Worm (Caenorhabditis elegans) whole organism, young adult: ENCODE results near the gene Y41C4A.7.

ENCODE experiments used
- B0336.3 ChIP-seq: fragments of 200-800 bp; sonication (Bioruptor generic); IDR thresholded peaks from 2 replicates; pipeline ENCODE4 v1.3.6; 2022; ENCODE audit warnings: missing genetic modification characterization, missing compliant biosample characterization
- F22D6.2 ChIP-seq: sonication (generic microtip); optimal IDR thresholded peaks from 2 replicates; lab custom pipeline; 2016; ENCODE audit warnings: mild to moderate bottlenecking, missing genetic modification characterization, missing compliant biosample characterization
- F39B2.1 ChIP-seq: fragments of 200-800 bp; sonication (Bioruptor generic); IDR thresholded peaks from 2 replicates; pipeline ENCODE4 v1.3.6; 2022; ENCODE audit warnings: missing genetic modification reagents, missing genetic modification characterization, missing compliant biosample characterization
- K12H6.12 ChIP-seq: fragments of 200-800 bp; sonication (Bioruptor generic); optimal IDR thresholded peaks from 2 replicates; lab custom pipeline; 2018; ENCODE audit warnings: mild to moderate bottlenecking, missing genetic modification characterization, missing compliant biosample characterization
- Y53F4B.3 ChIP-seq: fragments of 200-800 bp; sonication (Bioruptor generic); IDR thresholded peaks from 2 replicates; pipeline ENCODE4 v1.3.6; 2022; ENCODE audit warnings: missing genetic modification reagents, missing genetic modification characterization, missing compliant biosample characterization
- Y53G8AR.9 ChIP-seq: fragments of 200-800 bp; sonication (Bioruptor generic); conservative IDR thresholded peaks from 2 replicates; pipeline ENCODE4 v1.3.6; 2022; ENCODE audit warnings: missing genetic modification reagents, missing genetic modification characterization, missing compliant biosample characterization
- Y79H2A.3 ChIP-seq: fragments of 200-800 bp; sonication (Bioruptor generic); conservative IDR thresholded peaks from 2 replicates; pipeline ENCODE4 v1.3.6; 2022; ENCODE audit warnings: missing genetic modification reagents, missing genetic modification characterization, missing compliant biosample characterization
- aptf-2 ChIP-seq: fragments of 200-800 bp; sonication (Bioruptor generic); conservative IDR thresholded peaks from 2 replicates; pipeline ENCODE4 v1.3.6; 2022; ENCODE audit warnings: missing genetic modification reagents, missing genetic modification characterization, missing compliant biosample characterization
- athp-1 ChIP-seq: sonication (generic microtip); optimal IDR thresholded peaks from 2 replicates; lab custom pipeline; 2017; ENCODE audit warnings: mild to moderate bottlenecking, missing genetic modification characterization, missing compliant biosample characterization
- attf-3 ChIP-seq: fragments of 200-800 bp; sonication (Bioruptor generic); conservative IDR thresholded peaks from 2 replicates; pipeline ENCODE4 v1.3.6; 2022; ENCODE audit warnings: missing genetic modification reagents, missing genetic modification characterization, missing compliant biosample characterization
- attf-5 ChIP-seq: fragments of 200-800 bp; sonication (Bioruptor generic); optimal IDR thresholded peaks from 2 replicates; lab custom pipeline; 2018; ENCODE audit warnings: mild to moderate bottlenecking, missing genetic modification characterization, missing compliant biosample characterization
- bed-1 ChIP-seq: fragments of 200-800 bp; sonication (Bioruptor generic); IDR thresholded peaks from 2 replicates; pipeline ENCODE4 v1.3.6; 2022; ENCODE audit warnings: missing genetic modification reagents, missing genetic modification characterization, missing compliant biosample characterization
- cebp-1 ChIP-seq, 2 experiments: fragments of 200-800 bp in 1 of 2; sonication (Bioruptor generic) in 1 of 2; sonication (generic microtip) in 1 of 2; IDR thresholded peaks in 1 of 2; optimal IDR thresholded peaks in 1 of 2; 2 replicates each; pipeline versions ENCODE4 v1.3.6 to Lab custom; 2017 to 2022; ENCODE audit warnings: missing compliant biosample characterization in 2 of 2, missing genetic modification characterization in 2 of 2, mild to moderate bottlenecking in 1 of 2, missing genetic modification reagents in 1 of 2, moderate library complexity in 1 of 2
- dox-1 ChIP-seq: fragments of 200-800 bp; sonication (Bioruptor generic); IDR thresholded peaks from 2 replicates; pipeline ENCODE4 v1.3.6; 2022; ENCODE audit warnings: missing genetic modification reagents, missing genetic modification characterization, missing compliant biosample characterization
- egl-18 ChIP-seq: fragments of 200-800 bp; sonication (Bioruptor generic); IDR thresholded peaks from 2 replicates; pipeline ENCODE4 v1.3.6; 2022; ENCODE audit warnings: missing genetic modification reagents, missing genetic modification characterization, missing compliant biosample characterization
- egrh-3 ChIP-seq: fragments of 200-800 bp; sonication (Bioruptor generic); IDR thresholded peaks from 2 replicates; pipeline ENCODE4 v1.3.6; 2022; ENCODE audit warnings: missing genetic modification reagents, missing genetic modification characterization, missing compliant biosample characterization
- ekl-4 ChIP-seq: fragments of 200-800 bp; sonication (Bioruptor generic); IDR thresholded peaks from 2 replicates; pipeline ENCODE4 v1.3.6; 2022; ENCODE audit warnings: missing genetic modification reagents, missing genetic modification characterization, missing compliant biosample characterization
- fkh-3 ChIP-seq: sonication (generic microtip); optimal IDR thresholded peaks from 2 replicates; lab custom pipeline; 2016; ENCODE audit warnings: mild to moderate bottlenecking, missing genetic modification characterization, missing compliant biosample characterization
- him-1 ChIP-seq: sonication (generic microtip); optimal IDR thresholded peaks from 2 replicates; lab custom pipeline; 2016; ENCODE audit warnings: missing genotype, missing genetic modification reagents, missing genetic modification characterization, missing compliant biosample characterization
- hlh-26 ChIP-seq: fragments of 200-800 bp; sonication (Bioruptor generic); conservative IDR thresholded peaks from 2 replicates; pipeline ENCODE4 v1.3.6; 2022; ENCODE audit warnings: missing genetic modification reagents, missing genetic modification characterization, missing compliant biosample characterization
- hmg-1.2 ChIP-seq: fragments of 200-800 bp; sonication (Bioruptor generic); IDR thresholded peaks from 2 replicates; pipeline ENCODE4 v1.3.6; 2022; ENCODE audit warnings: missing genetic modification reagents, missing genetic modification characterization, missing compliant biosample characterization
- hrde-1 ChIP-seq: sonication (generic microtip); optimal IDR thresholded peaks from 2 replicates; lab custom pipeline; 2016; ENCODE audit warnings: missing genetic modification characterization, mild to moderate bottlenecking, missing compliant biosample characterization, moderate library complexity, missing genotype, missing genetic modification reagents, borderline replicate concordance
- lsl-1 ChIP-seq: fragments of 200-800 bp; sonication (Bioruptor generic); optimal IDR thresholded peaks from 2 replicates; lab custom pipeline; 2018; ENCODE audit warnings: mild to moderate bottlenecking, missing genetic modification characterization, moderate library complexity, missing compliant biosample characterization
- lsy-27 ChIP-seq: sonication (generic microtip); optimal IDR thresholded peaks from 2 replicates; lab custom pipeline; 2017; ENCODE audit warnings: missing genetic modification characterization, mild to moderate bottlenecking, missing compliant biosample characterization, antibody characterized with exemption, missing genotype, borderline replicate concordance; ENCODE audit not compliant: insufficient read depth
- madf-3 ChIP-seq: fragments of 200-800 bp; sonication (Bioruptor generic); IDR thresholded peaks from 2 replicates; pipeline ENCODE4 v1.3.6; 2022; ENCODE audit warnings: missing genetic modification reagents, missing genetic modification characterization, missing compliant biosample characterization
- mcd-1 ChIP-seq: fragments of 200-800 bp; sonication (Bioruptor generic); IDR thresholded peaks from 2 replicates; pipeline ENCODE4 v1.3.6; 2022; ENCODE audit warnings: missing genetic modification reagents, missing genetic modification characterization, missing compliant biosample characterization
- mes-4 ChIP-seq: sonication (generic microtip); optimal IDR thresholded peaks from 2 replicates; lab custom pipeline; 2016; ENCODE audit warnings: missing genotype, missing genetic modification characterization, missing compliant biosample characterization
- mxl-1 ChIP-seq: sonication (generic microtip); optimal IDR thresholded peaks from 2 replicates; lab custom pipeline; 2016; ENCODE audit warnings: missing genetic modification characterization, missing compliant biosample characterization
- nfya-1 ChIP-seq: sonication (generic microtip); optimal IDR thresholded peaks from 2 replicates; lab custom pipeline; 2017; ENCODE audit warnings: antibody characterized with exemption, missing compliant biosample characterization, missing genetic modification characterization, borderline replicate concordance; ENCODE audit not compliant: insufficient read depth
- nfyb-1 ChIP-seq: fragments of 200-800 bp; sonication (Bioruptor generic); IDR thresholded peaks from 2 replicates; pipeline ENCODE4 v1.3.6; 2022; ENCODE audit warnings: missing genetic modification reagents, missing genetic modification characterization, missing compliant biosample characterization
- pha-4 ChIP-seq: fragments of 150-350 bp; sonication (generic microtip); optimal IDR thresholded peaks from 2 replicates; lab custom pipeline; 2014; ENCODE audit warnings: missing biosample characterization, missing genetic modification reagents, missing genetic modification characterization
- rcor-1 ChIP-seq: fragments of 200-800 bp; sonication (Bioruptor generic); IDR thresholded peaks from 2 replicates; pipeline ENCODE4 v1.3.6; 2022; ENCODE audit warnings: missing genetic modification reagents, missing genetic modification characterization, missing compliant biosample characterization
- repo-1 ChIP-seq: sonication (generic microtip); optimal IDR thresholded peaks from 2 replicates; lab custom pipeline; 2017; ENCODE audit warnings: mild to moderate bottlenecking, missing genetic modification characterization, missing compliant biosample characterization
- sdz-38 ChIP-seq: sonication (generic microtip); optimal IDR thresholded peaks from 2 replicates; lab custom pipeline; 2016; ENCODE audit warnings: missing genotype, missing genetic modification characterization, missing compliant biosample characterization
- sea-2 ChIP-seq: fragments of 200-800 bp; sonication (Bioruptor generic); IDR thresholded peaks from 2 replicates; pipeline ENCODE4 v1.3.6; 2022; ENCODE audit warnings: missing genetic modification characterization, missing compliant biosample characterization
- snpc-1.1 ChIP-seq: sonication (generic microtip); optimal IDR thresholded peaks from 2 replicates; lab custom pipeline; 2017; ENCODE audit warnings: missing genetic modification characterization, mild to moderate bottlenecking, missing compliant biosample characterization, antibody characterized with exemption, moderate library complexity, missing genotype, missing genetic modification reagents; ENCODE audit not compliant: insufficient read depth
- snpc-4 ChIP-seq, 5 experiments: fragments of 150-350 bp in 1 of 5; sonication (generic microtip) in 4 of 5; optimal IDR thresholded peaks; 2 replicates each; lab custom pipeline; 2014 to 2018; ENCODE audit warnings: missing genetic modification characterization in 5 of 5, missing biosample characterization in 3 of 5, antibody characterized with exemption in 2 of 5, mild to moderate bottlenecking in 2 of 5, missing compliant biosample characterization in 2 of 5, missing genotype in 2 of 5, moderate library complexity in 2 of 5, missing genetic modification reagents in 1 of 5
- tbp1 ChIP-seq: fragments of 200-800 bp; sonication (Bioruptor generic); optimal IDR thresholded peaks from 2 replicates; lab custom pipeline; 2018; ENCODE audit warnings: mild to moderate bottlenecking, missing genetic modification characterization, missing compliant biosample characterization
- unc-130 ChIP-seq: sonication (generic microtip); optimal IDR thresholded peaks from 2 replicates; lab custom pipeline; 2016; ENCODE audit warnings: missing genetic modification reagents, missing genetic modification characterization, missing compliant biosample characterization
- unc-62 ChIP-seq: fragments of 150-350 bp; optimal IDR thresholded peaks from 2 replicates; lab custom pipeline; 2014; ENCODE audit warnings: missing biosample characterization, missing genetic modification reagents, missing genetic modification characterization
- ztf-22 ChIP-seq: fragments of 200-800 bp; sonication (Bioruptor generic); optimal IDR thresholded peaks from 2 replicates; lab custom pipeline; 2018; ENCODE audit warnings: mild to moderate bottlenecking, missing genetic modification characterization, moderate library complexity, missing compliant biosample characterization
- ztf-28 ChIP-seq: fragments of 200-800 bp; sonication (Bioruptor generic); IDR thresholded peaks from 2 replicates; pipeline ENCODE4 v1.3.6; 2022; ENCODE audit warnings: missing genetic modification reagents, missing genetic modification characterization, missing compliant biosample characterization
- ztf-3 ChIP-seq: fragments of 200-800 bp; sonication (Bioruptor generic); optimal IDR thresholded peaks from 2 replicates; lab custom pipeline; 2018; ENCODE audit warnings: mild to moderate bottlenecking, missing genetic modification characterization, missing compliant biosample characterization
- ztf-6 ChIP-seq: fragments of 200-800 bp; sonication (Bioruptor generic); IDR thresholded peaks from 2 replicates; pipeline ENCODE4 v1.3.6; 2022; ENCODE audit warnings: missing genetic modification reagents, missing genetic modification characterization, missing compliant biosample characterization

The Y41C4A.7 gene

DNA sequence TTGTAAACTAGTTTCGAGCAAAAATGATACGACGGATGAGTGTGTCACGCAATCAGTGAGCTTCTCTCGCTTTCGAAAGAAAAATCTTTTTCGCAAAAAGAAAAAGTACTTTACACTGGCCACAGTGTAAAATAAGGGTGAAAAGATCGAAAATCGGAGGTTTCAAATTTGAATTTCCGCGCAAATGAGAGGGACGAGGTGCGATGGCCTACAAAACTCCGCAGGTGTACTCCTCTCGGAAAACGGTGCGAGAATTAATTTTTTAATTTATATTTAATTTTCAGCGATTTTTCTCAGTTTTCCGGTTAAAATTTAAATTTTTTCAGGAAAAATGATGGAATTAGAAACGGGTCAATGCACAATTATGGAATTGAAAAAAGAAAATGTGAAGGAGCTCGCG lies 48.0 kb downstream of the Y41C4A.7 start, which contains the start of gene mrt-2 (continued):
- TF ChIP-seq lsy-27 (tag; lab: Kevin White, UChicago) (no peak), cebp-1 (GFP tag; IDR thresholded peaks at IDR 0.05; lab: Robert Waterston, UW) (no peak), cebp-1 (tag; optimal IDR thresholded peaks at IDR 0.05; lab: Kevin White, UChicago) (peak; percentile 52), Y53G8AR.9 (no peak), him-1 (tag; lab: Kevin White, UChicago) (peak; percentile 32), ztf-3 (GFP tag; lab: Kevin White, UChicago) (no peak), attf-3 (GFP tag; lab: Robert Waterston, UW) (no peak), sdz-38 (tag; lab: Kevin White, UChicago) (no peak), nfya-1 (tag; lab: Kevin White, UChicago) (no peak), aptf-2 (GFP tag; lab: Robert Waterston, UW) (no peak), dox-1 (GFP tag; lab: Robert Waterston, UW) (no peak), B0336.3 (GFP tag; lab: Robert Waterston, UW) (peak; percentile 22; the same call in 1 of the 2 replicates), unc-62 (no peak), ztf-22 (no peak), egrh-3 (GFP tag; lab: Robert Waterston, UW) (no peak), egl-18 (GFP tag; lab: Robert Waterston, UW) (no peak), bed-1 (no peak), sea-2 (GFP tag; lab: Robert Waterston, UW) (no peak), Y53F4B.3 (GFP tag; lab: Robert Waterston, UW) (no peak), mes-4 (tag; lab: Kevin White, UChicago) (no peak), madf-3 (0 out of 2 replicates have a peak, but pooled peaks have one; percentile 39), F22D6.2 (tag; lab: Kevin White, UChicago) (peak; percentile 37), pha-4 (tag; lab: Kevin White, UChicago) (no peak), rcor-1 (GFP tag; lab: Robert Waterston, UW) (peak; percentile 76), hrde-1 (no peak), athp-1 (tag; lab: Kevin White, UChicago) (no peak), ztf-6 (no peak), K12H6.12 (peak; percentile 42), snpc-1.1 (tag; lab: Kevin White, UChicago) (no peak), lsl-1 (GFP tag; lab: Kevin White, UChicago) (peak; percentile 12), fkh-3 (tag; lab: Kevin White, UChicago) (no peak), F39B2.1 (GFP tag; lab: Robert Waterston, UW) (no peak), snpc-4 (GFP tag; optimal IDR thresholded peaks at IDR 0.05; lab: Kevin White, UChicago) (no peak), snpc-4 (tag; optimal IDR thresholded peaks at IDR 0.05; lab: Kevin White, UChicago) (peak in 1 of 4 experiments; percentile 21), mcd-1 (GFP tag; lab: Robert Waterston, UW) (peak; percentile 80), tbp1 (no peak), hlh-26 (GFP tag; lab: Robert Waterston, UW) (no peak), attf-5 (GFP tag; lab: Kevin White, UChicago) (peak; percentile 16), unc-130 (peak; percentile 73), nfyb-1 (GFP tag; lab: Robert Waterston, UW) (peak; percentile 42; the same call in 1 of the 2 replicates), mxl-1 (tag; lab: Kevin White, UChicago) (no peak), hmg-1.2 (no peak), repo-1 (tag; lab: Kevin White, UChicago) (no peak), Y79H2A.3 (GFP tag; lab: Robert Waterston, UW) (no peak), ekl-4 (no peak), ztf-28 (GFP tag; lab: Robert Waterston, UW) (no peak)
